Worm (Caenorhabditis elegans): ENCODE results near the gene Y46G5A.15.

DNA sequence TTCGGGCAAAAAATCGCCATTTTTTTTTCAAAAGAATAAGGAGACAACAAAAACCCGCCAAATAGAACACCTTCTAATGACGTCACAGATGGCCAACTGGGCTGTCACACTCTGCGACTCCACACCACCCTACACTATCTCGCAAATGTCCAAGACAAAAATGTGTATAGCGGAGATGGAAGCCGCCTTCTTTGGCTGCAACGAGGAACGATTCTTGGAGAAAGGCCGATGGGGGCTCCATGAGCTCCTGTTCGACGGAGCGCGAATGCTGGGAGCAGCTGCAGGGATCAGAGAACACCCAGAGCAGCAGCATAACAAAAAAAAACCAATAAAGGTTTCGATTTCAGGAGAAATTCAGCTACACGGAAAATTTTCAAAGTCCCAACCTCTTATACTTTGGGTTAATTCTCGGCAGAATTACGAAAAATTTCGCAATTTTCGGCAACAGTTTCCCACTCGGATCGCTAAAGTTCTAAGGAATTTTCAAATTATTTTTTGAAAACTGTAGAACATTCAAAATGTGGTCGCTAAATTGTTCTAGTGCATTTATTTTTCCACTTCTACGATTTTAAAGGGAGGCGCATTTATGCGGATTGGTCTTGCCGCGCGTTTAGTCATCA lies 20.7 kb upstream of the Y46G5A.15 start:
- TF ChIP-seq flt-1 (GFP tag; IDR thresholded peaks at IDR 0.05) (no peak), T22C8.4 (GFP tag; IDR thresholded peaks at IDR 0.05) (no peak), cog-1 (tag; optimal IDR thresholded peaks at IDR 0.05) (no peak), ref-1 (GFP tag; conservative IDR thresholded peaks at IDR 0.05) (no peak), ztf-29 (GFP tag; IDR thresholded peaks at IDR 0.05) (no peak), ztf-23 (GFP tag; IDR thresholded peaks at IDR 0.05) (no peak)
